Worm (Caenorhabditis elegans) whole organism, late embryonic: ENCODE measurements around the gene cct-2.

Experiments used
- Y22D7AL.16 ChIP-seq: sonication (generic microtip); optimal IDR thresholded peaks from 2 replicates; lab custom pipeline; 2016; ENCODE audit warnings: missing genetic modification characterization, missing compliant biosample characterization
- ama-1 ChIP-seq: fragments of 150-350 bp; optimal IDR thresholded peaks from 2 replicates; lab custom pipeline; 2014
- ceh-22 ChIP-seq: sonication (generic microtip); optimal IDR thresholded peaks from 2 replicates; lab custom pipeline; 2017; ENCODE audit warnings: missing biosample characterization, missing genetic modification characterization
- ceh-30 ChIP-seq: fragments of 150-350 bp; optimal IDR thresholded peaks from 2 replicates; lab custom pipeline; 2014; ENCODE audit warnings: missing biosample characterization, missing genetic modification characterization
- elt-4 ChIP-seq: sonication (generic microtip); optimal IDR thresholded peaks from 2 replicates; lab custom pipeline; 2016; ENCODE audit warnings: missing genetic modification characterization, missing compliant biosample characterization
- lin-11 ChIP-seq: fragments of 200-800 bp; sonication (Bioruptor generic); optimal IDR thresholded peaks from 2 replicates; lab custom pipeline; 2018; ENCODE audit warnings: mild to moderate bottlenecking, missing genetic modification characterization, missing compliant biosample characterization
- nfya-1 ChIP-seq: sonication (generic microtip); optimal IDR thresholded peaks from 2 replicates; lab custom pipeline; 2017; ENCODE audit warnings: missing genetic modification characterization, mild to moderate bottlenecking, missing compliant biosample characterization, antibody characterized with exemption, moderate library complexity
- nhr-11 ChIP-seq: fragments of 150-350 bp; optimal IDR thresholded peaks from 2 replicates; lab custom pipeline; 2014; ENCODE audit warnings: missing biosample characterization, missing genetic modification characterization
- pag-3 ChIP-seq: sonication (generic microtip); optimal IDR thresholded peaks from 2 replicates; lab custom pipeline; 2016; ENCODE audit warnings: missing compliant biosample characterization, missing genetic modification characterization, borderline replicate concordance
- pha-4 ChIP-seq: fragments of 150-350 bp; optimal IDR thresholded peaks from 2 replicates; lab custom pipeline; 2018; ENCODE audit warnings: missing biosample characterization, missing genetic modification reagents, missing genetic modification characterization
- rnt-1 ChIP-seq: sonication (generic microtip); optimal IDR thresholded peaks from 2 replicates; lab custom pipeline; 2016; ENCODE audit warnings: missing genetic modification characterization, missing compliant biosample characterization
- tbx-2 ChIP-seq: sonication (generic microtip); optimal IDR thresholded peaks from 2 replicates; lab custom pipeline; 2016; ENCODE audit warnings: missing genetic modification characterization, missing compliant biosample characterization
- unc-42 ChIP-seq: sonication (generic microtip); optimal IDR thresholded peaks from 2 replicates; lab custom pipeline; 2016; ENCODE audit warnings: missing genotype, missing genetic modification characterization, missing compliant biosample characterization

DNA sequence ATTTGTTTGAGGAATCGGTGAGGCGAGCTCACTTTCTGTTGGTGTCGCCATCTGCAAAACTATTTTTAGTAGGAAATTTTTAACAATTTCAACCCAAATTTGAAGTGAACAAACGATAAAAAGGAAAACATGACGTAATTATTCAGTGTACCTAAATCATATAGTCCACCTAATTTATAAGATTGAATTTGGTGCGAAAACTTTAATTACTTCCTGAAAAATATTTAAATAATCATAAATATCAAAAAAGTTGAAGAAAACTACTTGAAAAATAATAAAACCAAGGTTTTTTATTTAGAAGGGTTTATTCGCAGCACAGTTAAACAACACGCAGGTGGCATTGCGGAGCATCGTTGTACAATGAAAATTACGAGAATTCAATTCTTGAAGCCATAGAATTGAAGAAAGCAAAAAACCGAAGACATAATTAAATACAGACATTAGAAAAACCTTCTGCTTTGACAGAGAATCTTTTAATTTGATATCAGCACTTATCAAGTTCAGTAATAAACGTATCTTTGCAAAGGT, 46.0 kb downstream of the cct-2 start, which contains the start of gene tomm-40:
- TF ChIP-seq pag-3 (tag; lab: Kevin White, UChicago) (no peak), nfya-1 (tag; lab: Kevin White, UChicago) (no peak), rnt-1 (tag; lab: Kevin White, UChicago) (no peak), Y22D7AL.16 (tag; lab: Kevin White, UChicago) (no peak), ama-1 (lab: Kevin White, UChicago) (no peak), elt-4 (tag; lab: Kevin White, UChicago) (no peak), lin-11 (tag; lab: Kevin White, UChicago) (no peak), tbx-2 (tag; lab: Kevin White, UChicago) (no peak), nhr-11 (tag; lab: Kevin White, UChicago) (no peak), ceh-22 (tag; lab: Kevin White, UChicago) (no peak), unc-42 (tag; lab: Kevin White, UChicago) (no peak), ceh-30 (tag; lab: Kevin White, UChicago) (no peak), pha-4 (tag; lab: Kevin White, UChicago) (no peak)
